Fruit fly (Drosophila melanogaster) whole organism, embryonic: Measurements from ENCODE around the gene CG31098.

Experiments used
- Atf-2 ChIP-seq: fragments of 200-800 bp; sonication (Bioruptor generic); optimal IDR thresholded peaks from 2 replicates; lab custom pipeline; 2016; ENCODE audit warnings: missing biosample characterization, missing genetic modification characterization
- Atf6 ChIP-seq: fragments of 200-800 bp; sonication (Bioruptor generic); IDR thresholded peaks from 2 replicates; pipeline ENCODE4 v1.3.6; 2022; ENCODE audit warnings: missing biosample characterization, missing genetic modification characterization
- CG10321 ChIP-seq: fragments of 200-800 bp; sonication (Bioruptor generic); IDR thresholded peaks from 2 replicates; pipeline ENCODE4 v1.3.6; 2022; ENCODE audit warnings: missing biosample characterization, missing genetic modification characterization
- CG11398 ChIP-seq: fragments of 200-800 bp; sonication (Bioruptor generic); optimal IDR thresholded peaks from 2 replicates; lab custom pipeline; 2016; ENCODE audit warnings: missing biosample characterization, missing genetic modification characterization
- CG11723 ChIP-seq: fragments of 200-800 bp; sonication (Bioruptor generic); optimal IDR thresholded peaks from 2 replicates; lab custom pipeline; 2017; ENCODE audit warnings: missing biosample characterization, mild to moderate bottlenecking, missing genetic modification characterization
- CG12659 ChIP-seq: fragments of 200-800 bp; sonication (Bioruptor generic); optimal IDR thresholded peaks from 3 replicates; lab custom pipeline; 2017; ENCODE audit warnings: mild to moderate bottlenecking, missing biosample characterization, missing genetic modification reagents, missing genetic modification characterization
- CG15479 ChIP-seq: fragments of 200-800 bp; sonication (Bioruptor generic); optimal IDR thresholded peaks from 3 replicates; lab custom pipeline; 2019; ENCODE audit warnings: missing biosample characterization, mild to moderate bottlenecking, missing genetic modification characterization, moderate library complexity
- CG17568 ChIP-seq: fragments of 200-800 bp; sonication (Bioruptor generic); optimal IDR thresholded peaks from 2 replicates; lab custom pipeline; 2018; ENCODE audit warnings: missing biosample characterization, mild to moderate bottlenecking, missing genetic modification characterization, moderate library complexity
- CG17912 ChIP-seq: fragments of 200-800 bp; sonication (Bioruptor generic); optimal IDR thresholded peaks from 2 replicates; lab custom pipeline; 2018; ENCODE audit warnings: missing biosample characterization, mild to moderate bottlenecking, missing genetic modification characterization
- CG18262 ChIP-seq: fragments of 200-800 bp; optimal IDR thresholded peaks from 3 replicates; lab custom pipeline; 2019; ENCODE audit warnings: missing biosample characterization, mild to moderate bottlenecking, missing genetic modification characterization, moderate library complexity
- CG2875 ChIP-seq: fragments of 200-800 bp; sonication (Bioruptor generic); optimal IDR thresholded peaks from 2 replicates; lab custom pipeline; 2017; ENCODE audit warnings: missing biosample characterization, mild to moderate bottlenecking, missing genetic modification characterization, missing genetic modification reagents
- CG3065 ChIP-seq: fragments of 200-800 bp; sonication (Bioruptor generic); optimal IDR thresholded peaks from 2 replicates; lab custom pipeline; 2016; ENCODE audit warnings: missing biosample characterization, missing genetic modification characterization
- CG32532 ChIP-seq: fragments of 200-800 bp; sonication (Bioruptor generic); IDR thresholded peaks from 2 replicates; pipeline ENCODE4 v1.3.6; 2022; ENCODE audit warnings: missing biosample characterization, missing genetic modification characterization
- CG3281 ChIP-seq: fragments of 200-800 bp; sonication (Bioruptor generic); optimal IDR thresholded peaks from 3 replicates; lab custom pipeline; 2017; ENCODE audit warnings: missing biosample characterization, mild to moderate bottlenecking, missing genetic modification characterization
- CG6683 ChIP-seq: fragments of 200-800 bp; sonication (Bioruptor generic); optimal IDR thresholded peaks from 2 replicates; lab custom pipeline; 2017; ENCODE audit warnings: missing biosample characterization, mild to moderate bottlenecking, missing genetic modification characterization, missing genetic modification reagents
- CG7357 ChIP-seq: fragments of 200-800 bp; sonication (Bioruptor generic); IDR thresholded peaks from 3 replicates; pipeline ENCODE4 v1.3.6; 2022; ENCODE audit warnings: missing biosample characterization, missing genetic modification characterization
- CG7839 ChIP-seq: fragments of 200-800 bp; sonication (Bioruptor generic); optimal IDR thresholded peaks from 3 replicates; lab custom pipeline; 2018; ENCODE audit warnings: missing biosample characterization, mild to moderate bottlenecking, missing genetic modification characterization, moderate library complexity
- CG7963 ChIP-seq: fragments of 200-800 bp; sonication (Bioruptor generic); IDR thresholded peaks from 3 replicates; pipeline ENCODE4 v1.3.6; 2022; ENCODE audit warnings: missing biosample characterization, missing genetic modification characterization; ENCODE audit not compliant: partially characterized antibody
- CG8089 ChIP-seq: fragments of 200-800 bp; sonication (Bioruptor generic); optimal IDR thresholded peaks from 3 replicates; lab custom pipeline; 2016; ENCODE audit warnings: missing biosample characterization, missing genetic modification characterization
- CrebB ChIP-seq: fragments of 200-800 bp; sonication (Bioruptor generic); optimal IDR thresholded peaks from 3 replicates; lab custom pipeline; 2018; ENCODE audit warnings: missing biosample characterization, mild to moderate bottlenecking, missing genetic modification characterization
- D19A ChIP-seq: fragments of 200-800 bp; optimal IDR thresholded peaks from 3 replicates; lab custom pipeline; 2019; ENCODE audit warnings: missing biosample characterization, mild to moderate bottlenecking, missing genetic modification characterization, moderate library complexity
- Deaf1 ChIP-seq: fragments of 200-800 bp; optimal IDR thresholded peaks from 3 replicates; lab custom pipeline; 2019; ENCODE audit warnings: missing biosample characterization, mild to moderate bottlenecking, missing genetic modification characterization, moderate library complexity
- Gug ChIP-seq: fragments of 200-800 bp; sonication (Bioruptor generic); IDR thresholded peaks from 4 replicates; pipeline ENCODE4 v1.3.6; 2022; ENCODE audit warnings: missing biosample characterization, missing genetic modification characterization
- HmgD ChIP-seq: fragments of 200-800 bp; sonication (Bioruptor generic); optimal IDR thresholded peaks from 3 replicates; lab custom pipeline; 2016; ENCODE audit warnings: missing biosample characterization, missing genetic modification characterization
- Myb ChIP-seq: fragments of 200-800 bp; sonication (Bioruptor generic); optimal IDR thresholded peaks from 2 replicates; lab custom pipeline; 2016; ENCODE audit warnings: missing biosample characterization, missing genetic modification characterization
- Nf-YC ChIP-seq: fragments of 200-800 bp; optimal IDR thresholded peaks from 3 replicates; lab custom pipeline; 2019; ENCODE audit warnings: missing biosample characterization, mild to moderate bottlenecking, missing genetic modification characterization, moderate library complexity
- Poxn ChIP-seq: fragments of 200-800 bp; sonication (Bioruptor generic); IDR thresholded peaks from 2 replicates; pipeline ENCODE4 v1.3.6; 2022; ENCODE audit warnings: missing biosample characterization, missing genetic modification characterization
- Rx ChIP-seq: fragments of 200-800 bp; sonication (Bioruptor generic); IDR thresholded peaks from 2 replicates; pipeline ENCODE4 v1.3.6; 2022; ENCODE audit warnings: missing biosample characterization, missing genetic modification characterization
- Tbp ChIP-seq: fragments of >200 bp; optimal IDR thresholded peaks from 2 replicates; lab custom pipeline; 2018; ENCODE audit warnings: missing biosample characterization, missing genetic modification characterization
- cad ChIP-seq: fragments of >200 bp; optimal IDR thresholded peaks from 2 replicates; lab custom pipeline; 2017; ENCODE audit warnings: missing biosample characterization, missing genetic modification characterization
- caup ChIP-seq: fragments of 200-800 bp; sonication (Bioruptor generic); optimal IDR thresholded peaks from 3 replicates; lab custom pipeline; 2017; ENCODE audit warnings: missing biosample characterization, mild to moderate bottlenecking, missing genetic modification characterization, moderate library complexity; ENCODE audit not compliant: severe bottlenecking
- dati ChIP-seq: fragments of 200-800 bp; sonication (Bioruptor generic); IDR thresholded peaks from 2 replicates; pipeline ENCODE4 v1.3.6; 2022; ENCODE audit warnings: missing biosample characterization, missing genetic modification characterization
- ems ChIP-seq: fragments of 200-800 bp; sonication (Bioruptor generic); optimal IDR thresholded peaks from 3 replicates; lab custom pipeline; 2016; ENCODE audit warnings: missing biosample characterization, missing genetic modification characterization
- gcm2 ChIP-seq: fragments of 200-800 bp; sonication (Bioruptor generic); optimal IDR thresholded peaks from 2 replicates; lab custom pipeline; 2016; ENCODE audit warnings: missing biosample characterization, missing genetic modification characterization
- gt ChIP-seq: fragments of 200-800 bp; sonication (Bioruptor generic); IDR thresholded peaks from 2 replicates; pipeline ENCODE4 v1.3.6; 2022; ENCODE audit warnings: missing biosample characterization, missing genetic modification characterization
- hkb ChIP-seq, 2 experiments: fragments of 200-800 bp in 1 of 2; fragments of >200 bp in 1 of 2; sonication (Bioruptor generic) in 1 of 2; IDR thresholded peaks in 1 of 2; optimal IDR thresholded peaks in 1 of 2; 2 replicates each; pipeline versions ENCODE4 v1.3.6 to Lab custom; 2017 to 2022; ENCODE audit warnings: missing biosample characterization in 1 of 2, missing genetic modification characterization in 1 of 2
- ind ChIP-seq: fragments of 200-800 bp; sonication (Bioruptor generic); optimal IDR thresholded peaks from 3 replicates; lab custom pipeline; 2016; ENCODE audit warnings: missing biosample characterization, missing genetic modification characterization
- lilli ChIP-seq: fragments of 200-800 bp; sonication (Bioruptor generic); optimal IDR thresholded peaks from 3 replicates; lab custom pipeline; 2016; ENCODE audit warnings: missing biosample characterization, missing genetic modification characterization
- lmd ChIP-seq: fragments of 200-800 bp; sonication (Bioruptor generic); IDR thresholded peaks from 2 replicates; pipeline ENCODE4 v1.3.6; 2022; ENCODE audit warnings: missing biosample characterization, missing genetic modification characterization
- lov ChIP-seq, 2 experiments: fragments of 200-800 bp in 1 of 2; fragments of >200 bp in 1 of 2; sonication (Bioruptor generic) in 1 of 2; IDR thresholded peaks in 1 of 2; optimal IDR thresholded peaks in 1 of 2; 2 replicates in 1 of 2; 3 replicates in 1 of 2; pipeline versions ENCODE4 v1.3.6 to Lab custom; 2017 to 2022; ENCODE audit warnings: missing biosample characterization in 1 of 2, missing genetic modification characterization in 1 of 2
- luna ChIP-seq: fragments of 200-800 bp; sonication (Bioruptor generic); optimal IDR thresholded peaks from 2 replicates; lab custom pipeline; 2016; ENCODE audit warnings: missing biosample characterization, missing genetic modification characterization
- mld ChIP-seq: fragments of 200-800 bp; sonication (Bioruptor generic); IDR thresholded peaks from 3 replicates; pipeline ENCODE4 v1.3.6; 2022; ENCODE audit warnings: missing biosample characterization, missing genetic modification characterization; ENCODE audit not compliant: partially characterized antibody
- pan ChIP-seq, 4 experiments: fragments of >200 bp in 3 of 4; fragments of 200-800 bp in 1 of 4; sonication (Bioruptor generic) in 1 of 4; optimal IDR thresholded peaks in 3 of 4; IDR thresholded peaks in 1 of 4; 2 replicates each; pipeline versions ENCODE4 v1.3.6 to Lab custom; 2017 to 2022; ENCODE audit warnings: missing biosample characterization in 2 of 4, missing genetic modification characterization in 2 of 4, mixed read lengths in 1 of 4
- pros ChIP-seq: fragments of 200-800 bp; sonication (Bioruptor generic); optimal IDR thresholded peaks from 3 replicates; lab custom pipeline; 2019; ENCODE audit warnings: missing biosample characterization, mild to moderate bottlenecking, missing genetic modification characterization, moderate library complexity
- pum ChIP-seq: fragments of 200-800 bp; sonication (Bioruptor generic); optimal IDR thresholded peaks from 2 replicates; lab custom pipeline; 2016; ENCODE audit warnings: missing biosample characterization, missing genetic modification characterization
- shn ChIP-seq: fragments of 200-800 bp; sonication (Bioruptor generic); optimal IDR thresholded peaks from 3 replicates; lab custom pipeline; 2016; ENCODE audit warnings: missing biosample characterization, missing genetic modification characterization
- sr ChIP-seq: fragments of 200-800 bp; sonication (Bioruptor generic); IDR thresholded peaks from 3 replicates; pipeline ENCODE4 v1.3.6; 2022; ENCODE audit warnings: missing biosample characterization, missing genetic modification characterization
- wek ChIP-seq: fragments of 200-800 bp; sonication (Bioruptor generic); optimal IDR thresholded peaks from 3 replicates; lab custom pipeline; 2018; ENCODE audit warnings: missing biosample characterization, mild to moderate bottlenecking, missing genetic modification characterization, moderate library complexity

Gene CG31098

dm6 chr3R:25258628-25259240 is 34.0 kb downstream of the CG31098 start, which contains the start of gene CG11857 (continued):
- TF ChIP-seq Deaf1 (tag; lab: Kevin White, UChicago) (peak; percentile 79), luna (peak; percentile 91), pan (optimal IDR thresholded peaks at IDR 0.05; lab: Kevin White, UChicago) (no peak), pan (GFP tag; optimal IDR thresholded peaks at IDR 0.05 in 1 of 2, IDR thresholded peaks at IDR 0.05 in 1 of 2) (peak in 1 of 2 experiments; percentile 99), pros (GFP tag; lab: Kevin White, UChicago) (peak; percentile 8), HmgD (GFP tag; lab: Kevin White, UChicago) (peak; percentile 95), Tbp (no peak), D19A (tag; lab: Kevin White, UChicago) (peak; percentile 92), hkb (optimal IDR thresholded peaks at IDR 0.05; lab: Kevin White, UChicago) (no peak), hkb (GFP tag; IDR thresholded peaks at IDR 0.05; lab: Robert Waterston, UW) (peak; percentile 98), Nf-YC (tag; lab: Kevin White, UChicago) (peak; percentile 87), CG32532 (GFP tag; lab: Robert Waterston, UW) (peak; percentile 99), CG15479 (GFP tag; lab: Kevin White, UChicago) (peak; percentile 30), lmd (GFP tag; lab: Robert Waterston, UW) (peak; percentile 99), CG10321 (GFP tag; lab: Robert Waterston, UW) (peak; percentile 83), lov (optimal IDR thresholded peaks at IDR 0.05; lab: Kevin White, UChicago) (no peak), lov (GFP tag; IDR thresholded peaks at IDR 0.05; lab: Robert Waterston, UW) (peak; percentile 98), CG3065 (peak; percentile 96), CG11398 (peak; percentile 94), CG18262 (tag; lab: Kevin White, UChicago) (peak; percentile 96), CG6683 (GFP tag; lab: Kevin White, UChicago) (peak; percentile 87), CG3281 (GFP tag; lab: Kevin White, UChicago) (peak; percentile 96), gt (peak; percentile 98), sr (GFP tag; lab: Robert Waterston, UW) (peak; percentile 87; the same call in 2 of the 3 replicates), caup (GFP tag; lab: Kevin White, UChicago) (peak; percentile 97), CG2875 (GFP tag; lab: Kevin White, UChicago) (peak; percentile 90), wek (GFP tag; lab: Kevin White, UChicago) (peak; percentile 79), CG8089 (peak; percentile 97), CG12659 (GFP tag; lab: Kevin White, UChicago) (peak; percentile 99), gcm2 (GFP tag; lab: Kevin White, UChicago) (peak; percentile 88), dati (GFP tag; lab: Robert Waterston, UW) (peak; percentile 95), CG17568 (GFP tag; lab: Kevin White, UChicago) (no peak), Poxn (GFP tag; lab: Robert Waterston, UW) (peak; percentile 97), Atf-2 (GFP tag; lab: Kevin White, UChicago) (peak; percentile 97), mld (GFP tag; lab: Robert Waterston, UW) (peak; percentile 98), pum (GFP tag; lab: Kevin White, UChicago) (peak; percentile 99), Gug (peak; percentile 99), Atf6 (GFP tag; lab: Robert Waterston, UW) (peak; percentile 98), Rx (GFP tag; lab: Robert Waterston, UW) (peak; percentile 98), cad (no peak), CG17912 (GFP tag; lab: Kevin White, UChicago) (peak; percentile 90), CG7963 (GFP tag; lab: Robert Waterston, UW) (peak; percentile 99), shn (GFP tag; lab: Kevin White, UChicago) (peak; percentile 97), CG7357 (GFP tag; lab: Robert Waterston, UW) (peak; percentile 95), CG7839 (tag; lab: Kevin White, UChicago) (peak; percentile 98), Myb (GFP tag; lab: Kevin White, UChicago) (peak; percentile 89), lilli (peak; percentile 99), ems (peak; percentile 98), CG11723 (GFP tag; lab: Kevin White, UChicago) (peak; percentile 94), ind (peak; percentile 99), CrebB (tag; lab: Kevin White, UChicago) (peak; percentile 96)
